Fruit fly (Drosophila melanogaster) whole organism, embryonic: ENCODE measurements around the gene MICU3.

Source experiments
- Awh ChIP-seq: fragments of 200-800 bp; sonication (Bioruptor generic); IDR thresholded peaks from 2 replicates; pipeline ENCODE4, ENCODE4 v1.3.6; 2022; ENCODE audit warnings: missing biosample characterization, missing genetic modification characterization
- CG10543 ChIP-seq: fragments of 200-800 bp; sonication (Bioruptor generic); optimal IDR thresholded peaks from 3 replicates; lab custom pipeline; 2017; ENCODE audit warnings: missing biosample characterization, mild to moderate bottlenecking, missing genetic modification characterization, moderate library complexity
- CG17385 ChIP-seq: fragments of 200-800 bp; sonication (Bioruptor generic); optimal IDR thresholded peaks from 3 replicates; lab custom pipeline; 2018; ENCODE audit warnings: missing biosample characterization, mild to moderate bottlenecking, missing genetic modification characterization
- CG3065 ChIP-seq: fragments of 200-800 bp; sonication (Bioruptor generic); optimal IDR thresholded peaks from 2 replicates; lab custom pipeline; 2016; ENCODE audit warnings: missing biosample characterization, missing genetic modification characterization
- CG32772 ChIP-seq: fragments of 200-800 bp; sonication (Bioruptor generic); IDR thresholded peaks from 2 replicates; pipeline ENCODE4 v1.3.6; 2022; ENCODE audit warnings: missing biosample characterization, missing genetic modification characterization
- CG3995 ChIP-seq: fragments of 200-800 bp; sonication (Bioruptor generic); optimal IDR thresholded peaks from 3 replicates; lab custom pipeline; 2016; ENCODE audit warnings: missing biosample characterization, missing genetic modification characterization
- CG4360 ChIP-seq: fragments of 200-800 bp; sonication (Bioruptor generic); IDR thresholded peaks from 2 replicates; pipeline ENCODE4 v1.3.6; 2022; ENCODE audit warnings: missing biosample characterization, missing genetic modification characterization
- CG4730 ChIP-seq: fragments of 200-800 bp; sonication (Bioruptor generic); IDR thresholded peaks from 2 replicates; pipeline ENCODE4 v1.3.6; 2022; ENCODE audit warnings: missing biosample characterization, missing genetic modification characterization
- CG6791 ChIP-seq: fragments of 200-800 bp; sonication (Bioruptor generic); IDR thresholded peaks from 3 replicates; pipeline ENCODE4 v1.3.6; 2022; ENCODE audit warnings: missing biosample characterization, missing genetic modification characterization; ENCODE audit not compliant: partially characterized antibody
- CG7357 ChIP-seq: fragments of 200-800 bp; sonication (Bioruptor generic); IDR thresholded peaks from 3 replicates; pipeline ENCODE4 v1.3.6; 2022; ENCODE audit warnings: missing biosample characterization, missing genetic modification characterization
- CG7745 ChIP-seq: fragments of 200-800 bp; sonication (Bioruptor generic); optimal IDR thresholded peaks from 2 replicates; lab custom pipeline; 2018; ENCODE audit warnings: missing biosample characterization, mild to moderate bottlenecking, missing genetic modification characterization, moderate library complexity
- CG8388 ChIP-seq: fragments of 200-800 bp; sonication (Bioruptor generic); optimal IDR thresholded peaks from 2 replicates; lab custom pipeline; 2019; ENCODE audit warnings: missing biosample characterization, mild to moderate bottlenecking, missing genetic modification characterization, moderate library complexity
- CG9215 ChIP-seq: fragments of 200-800 bp; sonication (Bioruptor generic); IDR thresholded peaks from 2 replicates; pipeline ENCODE4 v1.3.6; 2022; ENCODE audit warnings: missing biosample characterization, missing genetic modification characterization
- Dp ChIP-seq: fragments of 200-800 bp; sonication (Bioruptor generic); optimal IDR thresholded peaks from 2 replicates; lab custom pipeline; 2018; ENCODE audit warnings: missing biosample characterization, mild to moderate bottlenecking, missing genetic modification characterization, moderate library complexity
- Eip74EF ChIP-seq, 2 experiments: fragments of 200-800 bp in 1 of 2; fragments of >200 bp in 1 of 2; sonication (Bioruptor generic) in 1 of 2; optimal IDR thresholded peaks; 2 replicates each; lab custom pipeline; 2017 to 2019; ENCODE audit warnings: missing biosample characterization in 2 of 2, missing genetic modification characterization in 2 of 2, mild to moderate bottlenecking in 1 of 2, moderate library complexity in 1 of 2
- Fer1 ChIP-seq: fragments of 200-800 bp; sonication (Bioruptor generic); optimal IDR thresholded peaks from 2 replicates; lab custom pipeline; 2017; ENCODE audit warnings: missing biosample characterization, mild to moderate bottlenecking, missing genetic modification characterization
- Fer3 ChIP-seq: fragments of 200-800 bp; sonication (Bioruptor generic); optimal IDR thresholded peaks from 2 replicates; lab custom pipeline; 2018; ENCODE audit warnings: missing biosample characterization, mild to moderate bottlenecking, missing genetic modification characterization, moderate library complexity
- HLH3B ChIP-seq: fragments of 200-800 bp; sonication (Bioruptor generic); IDR thresholded peaks from 2 replicates; pipeline ENCODE4 v1.3.6; 2022; ENCODE audit warnings: missing biosample characterization, missing genetic modification characterization
- HmgZ ChIP-seq: fragments of 200-800 bp; sonication (Bioruptor generic); optimal IDR thresholded peaks from 2 replicates; lab custom pipeline; 2018; ENCODE audit warnings: missing biosample characterization, mild to moderate bottlenecking, missing genetic modification characterization
- Hr39 ChIP-seq: fragments of >200 bp; optimal IDR thresholded peaks from 2 replicates; lab custom pipeline; 2017
- Hr78 ChIP-seq, 2 experiments: fragments of 200-800 bp in 1 of 2; fragments of >200 bp in 1 of 2; sonication (Bioruptor generic) in 1 of 2; optimal IDR thresholded peaks; 2 replicates each; lab custom pipeline; 2017 to 2019; ENCODE audit warnings: missing biosample characterization in 2 of 2, missing genetic modification characterization in 2 of 2, mild to moderate bottlenecking in 1 of 2, moderate library complexity in 1 of 2
- Kr ChIP-seq: fragments of 200-800 bp; sonication (Bioruptor generic); optimal IDR thresholded peaks from 2 replicates; lab custom pipeline; 2017; ENCODE audit warnings: missing biosample characterization, mild to moderate bottlenecking, missing genetic modification characterization
- Myb ChIP-seq: fragments of 200-800 bp; sonication (Bioruptor generic); optimal IDR thresholded peaks from 2 replicates; lab custom pipeline; 2016; ENCODE audit warnings: missing biosample characterization, missing genetic modification characterization
- NK7.1 ChIP-seq: fragments of 200-800 bp; sonication (Bioruptor generic); optimal IDR thresholded peaks from 3 replicates; lab custom pipeline; 2016; ENCODE audit warnings: missing biosample characterization, missing genetic modification characterization
- Optix ChIP-seq: fragments of 200-800 bp; sonication (Bioruptor generic); IDR thresholded peaks from 3 replicates; pipeline ENCODE4 v1.3.6; 2022; ENCODE audit warnings: missing biosample characterization, missing genetic modification characterization
- PHDP ChIP-seq: fragments of 200-800 bp; sonication (Bioruptor generic); optimal IDR thresholded peaks from 3 replicates; lab custom pipeline; 2018; ENCODE audit warnings: missing biosample characterization, mild to moderate bottlenecking, missing genetic modification characterization, moderate library complexity
- Ptx1 ChIP-seq: fragments of 200-800 bp; sonication (Bioruptor generic); IDR thresholded peaks from 2 replicates; pipeline ENCODE4 v1.3.6; 2022; ENCODE audit warnings: missing biosample characterization, missing genetic modification characterization
- Taf1 ChIP-seq: fragments of 200-800 bp; sonication (Bioruptor generic); IDR thresholded peaks from 2 replicates; pipeline ENCODE4 v1.3.6; 2022; ENCODE audit warnings: missing biosample characterization, missing genetic modification characterization
- ab ChIP-seq: fragments of 200-800 bp; sonication (Bioruptor generic); optimal IDR thresholded peaks from 2 replicates; lab custom pipeline; 2016; ENCODE audit warnings: missing biosample characterization, missing genetic modification characterization
- abd-A ChIP-seq: fragments of 200-800 bp; sonication (Bioruptor generic); optimal IDR thresholded peaks from 3 replicates; lab custom pipeline; 2019; ENCODE audit warnings: missing biosample characterization, mild to moderate bottlenecking, missing genetic modification characterization, moderate library complexity
- ase ChIP-seq: fragments of 200-800 bp; sonication (Bioruptor generic); IDR thresholded peaks from 3 replicates; pipeline ENCODE4 v1.3.6; 2022; ENCODE audit warnings: missing biosample characterization, missing genetic modification characterization
- bigmax ChIP-seq: fragments of 200-800 bp; sonication (Bioruptor generic); optimal IDR thresholded peaks from 2 replicates; lab custom pipeline; 2018; ENCODE audit warnings: missing biosample characterization, mild to moderate bottlenecking, missing genetic modification characterization
- cas ChIP-seq: fragments of 200-800 bp; sonication (Bioruptor generic); IDR thresholded peaks from 2 replicates; pipeline ENCODE4 v1.3.6; 2022; ENCODE audit warnings: missing biosample characterization, missing genetic modification characterization
- crol ChIP-seq: fragments of 200-800 bp; sonication (Bioruptor generic); IDR thresholded peaks from 2 replicates; pipeline ENCODE4 v1.3.6; 2022; ENCODE audit warnings: missing biosample characterization, missing genetic modification characterization
- en ChIP-seq: fragments of 200-800 bp; sonication (Bioruptor generic); optimal IDR thresholded peaks from 2 replicates; lab custom pipeline; 2016; ENCODE audit warnings: missing biosample characterization, missing genetic modification characterization
- esg ChIP-seq: fragments of 200-800 bp; sonication (Bioruptor generic); conservative IDR thresholded peaks from 2 replicates; pipeline ENCODE4 v1.3.6; 2022; ENCODE audit warnings: missing biosample characterization, missing genetic modification characterization
- ewg ChIP-seq: fragments of 200-800 bp; sonication (Bioruptor generic); optimal IDR thresholded peaks from 3 replicates; lab custom pipeline; 2017; ENCODE audit warnings: mild to moderate bottlenecking, missing biosample characterization, missing genetic modification reagents, missing genetic modification characterization
- fu2 ChIP-seq: fragments of 200-800 bp; sonication (Bioruptor generic); optimal IDR thresholded peaks from 2 replicates; lab custom pipeline; 2016; ENCODE audit warnings: missing biosample characterization, missing genetic modification characterization
- grn ChIP-seq: fragments of 200-800 bp; sonication (Bioruptor generic); optimal IDR thresholded peaks from 3 replicates; lab custom pipeline; 2017; ENCODE audit warnings: missing biosample characterization, missing genetic modification characterization
- hb ChIP-seq: fragments of 200-800 bp; sonication (Bioruptor generic); IDR thresholded peaks from 3 replicates; pipeline ENCODE4 v1.3.6; 2022; ENCODE audit warnings: missing biosample characterization, missing genetic modification characterization; ENCODE audit not compliant: partially characterized antibody
- hth ChIP-seq: fragments of >200 bp; optimal IDR thresholded peaks from 2 replicates; lab custom pipeline; 2017; ENCODE audit warnings: inconsistent platforms
- lab ChIP-seq: fragments of 200-800 bp; sonication (Bioruptor generic); optimal IDR thresholded peaks from 3 replicates; lab custom pipeline; 2017; ENCODE audit warnings: missing biosample characterization, missing genetic modification characterization, mild to moderate bottlenecking, moderate library complexity, missing genetic modification reagents
- mld ChIP-seq: fragments of 200-800 bp; sonication (Bioruptor generic); IDR thresholded peaks from 3 replicates; pipeline ENCODE4 v1.3.6; 2022; ENCODE audit warnings: missing biosample characterization, missing genetic modification characterization; ENCODE audit not compliant: partially characterized antibody
- pita ChIP-seq: fragments of 200-800 bp; sonication (Bioruptor generic); optimal IDR thresholded peaks from 2 replicates; lab custom pipeline; 2017; ENCODE audit warnings: missing biosample characterization, mild to moderate bottlenecking, missing genetic modification characterization
- sc ChIP-seq, 3 experiments: fragments of >200 bp in 2 of 3; fragments of 200-800 bp in 1 of 3; sonication (Bioruptor generic) in 1 of 3; optimal IDR thresholded peaks; 2 replicates in 2 of 3; 3 replicates in 1 of 3; lab custom pipeline; 2017; ENCODE audit warnings: mild to moderate bottlenecking in 1 of 3, missing biosample characterization in 1 of 3, missing genetic modification characterization in 1 of 3, missing genetic modification reagents in 1 of 3
- sr ChIP-seq: fragments of 200-800 bp; sonication (Bioruptor generic); IDR thresholded peaks from 3 replicates; pipeline ENCODE4 v1.3.6; 2022; ENCODE audit warnings: missing biosample characterization, missing genetic modification characterization
- ssp ChIP-seq: fragments of 200-800 bp; sonication (Bioruptor generic); IDR thresholded peaks from 2 replicates; pipeline ENCODE4 v1.3.6; 2022; ENCODE audit warnings: missing biosample characterization, missing genetic modification characterization
- tin ChIP-seq: fragments of 200-800 bp; sonication (Bioruptor generic); optimal IDR thresholded peaks from 3 replicates; lab custom pipeline; 2016; ENCODE audit warnings: missing biosample characterization, missing genetic modification characterization
- wor ChIP-seq: fragments of 200-800 bp; sonication (Bioruptor generic); IDR thresholded peaks from 2 replicates; pipeline ENCODE4 v1.3.6; 2022; ENCODE audit warnings: missing biosample characterization, missing genetic modification characterization

Gene MICU3

DNA sequence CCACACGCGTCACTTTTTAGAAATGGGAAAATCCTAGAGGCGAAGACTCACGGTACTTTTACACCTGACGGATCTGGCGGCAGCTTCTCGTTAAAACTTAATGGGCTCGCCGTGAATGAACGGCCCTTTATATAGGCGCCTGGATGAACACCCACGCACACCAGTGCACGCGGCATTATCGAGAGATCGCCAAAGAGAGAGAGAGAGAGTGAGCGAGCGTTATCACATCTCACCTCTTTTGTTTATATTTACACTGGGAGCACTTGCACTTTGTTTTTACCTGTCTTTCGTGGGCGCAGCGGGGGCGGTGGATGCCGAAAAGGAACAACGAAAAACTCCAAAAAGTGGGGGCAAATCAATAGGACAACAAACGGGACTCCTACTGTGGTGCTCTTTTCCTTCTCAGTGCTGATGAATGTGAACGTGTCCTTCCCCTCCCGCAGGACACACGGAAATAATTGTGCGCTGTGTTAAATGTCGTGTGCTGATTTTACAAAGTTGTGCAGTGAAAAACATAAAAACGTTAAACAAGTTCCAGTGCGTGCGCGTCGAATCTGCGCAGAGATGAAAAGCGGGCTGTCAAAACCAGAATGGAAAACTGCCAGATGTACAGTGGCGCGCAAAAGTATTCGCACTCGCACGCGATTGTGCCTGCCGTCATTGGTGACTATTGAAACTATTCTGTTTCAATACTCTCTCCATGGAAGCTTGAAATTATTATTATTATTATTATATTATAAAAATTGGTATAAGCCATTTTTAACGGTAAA, 28.2 kb downstream of the MICU3 start, which contains the start of gene Mrp5 (continued):
- TF ChIP-seq ewg (GFP tag; lab: Kevin White, UChicago) (peak; percentile 95), Myb (GFP tag; lab: Kevin White, UChicago) (no peak), hb (GFP tag; lab: Robert Waterston, UW) (no peak), CG3065 (no peak), Dp (GFP tag; lab: Kevin White, UChicago) (no peak), lab (GFP tag; lab: Kevin White, UChicago) (peak; percentile 36), grn (GFP tag; lab: Kevin White, UChicago) (peak; percentile 71), crol (GFP tag; lab: Robert Waterston, UW) (peak; percentile 75), Fer3 (tag; lab: Kevin White, UChicago) (peak; percentile 15), CG6791 (GFP tag; lab: Robert Waterston, UW) (no peak), CG4730 (GFP tag; lab: Robert Waterston, UW) (0 out of 2 replicates have a peak, but pooled peaks have one; percentile 13), Hr78 (GFP tag; optimal IDR thresholded peaks at IDR 0.05; lab: Kevin White, UChicago) (no peak), CG4360 (GFP tag; lab: Robert Waterston, UW) (no peak; the same call in 1 of the 2 replicates), bigmax (no peak), Awh (GFP tag; lab: Robert Waterston, UW) (peak; percentile 61), Hr39 (lab: Kevin White, UChicago) (no peak), CG8388 (GFP tag; lab: Kevin White, UChicago) (peak; percentile 98), sc (optimal IDR thresholded peaks at IDR 0.05; lab: Kevin White, UChicago) (no peak), sc (GFP tag; optimal IDR thresholded peaks at IDR 0.05; lab: Kevin White, UChicago) (no peak), pita (GFP tag; lab: Kevin White, UChicago) (no peak), CG32772 (GFP tag; lab: Robert Waterston, UW) (no peak), tin (peak; percentile 32), ab (GFP tag; lab: Kevin White, UChicago) (no peak), en (GFP tag; lab: Kevin White, UChicago) (no peak), cas (GFP tag; lab: Robert Waterston, UW) (no peak), Kr (GFP tag; lab: Kevin White, UChicago) (peak; percentile 68), CG10543 (GFP tag; lab: Kevin White, UChicago) (no peak), CG7745 (tag; lab: Kevin White, UChicago) (no peak), ssp (peak; percentile 44), Taf1 (no peak), HLH3B (GFP tag; lab: Robert Waterston, UW) (peak; percentile 64), ase (GFP tag; lab: Robert Waterston, UW) (peak; percentile 53; the same call in 2 of the 3 replicates), Eip74EF (GFP tag; optimal IDR thresholded peaks at IDR 0.05; lab: Kevin White, UChicago) (no peak), CG7357 (no peak), CG3995 (GFP tag; lab: Kevin White, UChicago) (no peak), CG17385 (peak; percentile 28), sr (peak; percentile 91), abd-A (tag; lab: Kevin White, UChicago) (no peak), wor (GFP tag; lab: Robert Waterston, UW) (no peak), NK7.1 (GFP tag; lab: Kevin White, UChicago) (peak; percentile 6), PHDP (tag; lab: Kevin White, UChicago) (peak; percentile 31), HmgZ (tag; lab: Kevin White, UChicago) (no peak), esg (GFP tag; lab: Robert Waterston, UW) (peak; percentile 26; the same call in 1 of the 2 replicates), Ptx1 (GFP tag; lab: Robert Waterston, UW) (peak; percentile 52), fu2 (GFP tag; lab: Kevin White, UChicago) (no peak), mld (GFP tag; lab: Robert Waterston, UW) (no peak), hth (lab: Kevin White, UChicago) (no peak), CG9215 (GFP tag; lab: Robert Waterston, UW) (no peak), Fer1 (GFP tag; lab: Kevin White, UChicago) (peak; percentile 11), Optix (GFP tag; lab: Robert Waterston, UW) (peak; percentile 61; the same call in 2 of the 3 replicates)
